Fruit fly (Drosophila melanogaster): ENCODE measurements around the gene wol.

Gene wol

DNA sequence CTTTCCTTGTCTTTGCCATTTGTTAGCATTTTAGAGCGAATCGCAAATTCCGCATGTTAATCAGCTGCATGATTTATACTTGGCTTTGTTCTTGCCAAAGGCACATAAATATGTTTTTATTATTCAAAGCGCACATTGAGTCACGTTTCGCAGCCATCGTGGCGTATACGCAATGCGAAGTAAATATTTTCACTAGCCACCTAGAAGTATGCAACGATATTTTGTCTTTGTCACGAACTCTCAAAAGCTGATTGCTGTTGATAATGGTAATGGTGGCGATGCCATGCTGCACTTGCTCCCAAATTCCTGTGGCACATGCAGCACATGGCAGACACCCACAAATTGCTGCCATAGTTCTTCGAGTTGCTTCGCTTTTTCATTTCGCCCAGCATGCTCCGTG lies 31.9 kb upstream of the wol start (continued):
- TF ChIP-seq Mrtf (GFP tag; IDR thresholded peaks at IDR 0.05) (0 out of 3 replicates have a peak, but pooled peaks have one; percentile 19), ci (GFP tag; IDR thresholded peaks at IDR 0.05) (peak; percentile 74; the same call in 2 of the 3 replicates), CG32532 (GFP tag; IDR thresholded peaks at IDR 0.05) (0 out of 2 replicates have a peak, but pooled peaks have one; percentile 32), cwo (GFP tag; optimal IDR thresholded peaks at IDR 0.05) (peak; percentile 10), Abd-B (GFP tag; optimal IDR thresholded peaks at IDR 0.05) (no peak), sob (GFP tag; IDR thresholded peaks at IDR 0.05) (0 out of 2 replicates have a peak, but pooled peaks have one; percentile 28), p53 (GFP tag; optimal IDR thresholded peaks at IDR 0.05) (no peak), CG42726 (GFP tag; IDR thresholded peaks at IDR 0.05; ENCODE audit: partially characterized antibody) (peak; percentile 63; the same call in 1 of the 2 replicates), CG6175 (GFP tag; IDR thresholded peaks at IDR 0.05) (peak; percentile 85; the same call in 2 of the 3 replicates), Drgx (GFP tag; IDR thresholded peaks at IDR 0.05) (0 out of 2 replicates have a peak, but pooled peaks have one; percentile 38), CG10366 (GFP tag; IDR thresholded peaks at IDR 0.05) (peak; percentile 20; the same call in 1 of the 2 replicates), CG9609 (GFP tag; optimal IDR thresholded peaks at IDR 0.05) (no peak), CG18764 (GFP tag; optimal IDR thresholded peaks at IDR 0.05) (no peak), CoRest (tag; optimal IDR thresholded peaks at IDR 0.05) (peak; percentile 11), Optix (GFP tag; IDR thresholded peaks at IDR 0.05) (0 out of 3 replicates have a peak, but pooled peaks have one; percentile 24), Rx (GFP tag; IDR thresholded peaks at IDR 0.05) (peak; percentile 40; the same call in 1 of the 2 replicates), CG7372 (GFP tag; IDR thresholded peaks at IDR 0.05) (peak; percentile 99), pita (GFP tag; optimal IDR thresholded peaks at IDR 0.05) (no peak), cg (GFP tag; optimal IDR thresholded peaks at IDR 0.05) (no peak), ken (GFP tag; IDR thresholded peaks at IDR 0.05) (peak; percentile 39; the same call in 1 of the 3 replicates), chinmo (GFP tag; IDR thresholded peaks at IDR 0.05; ENCODE audit: partially characterized antibody) (0 out of 4 replicates have a peak, but pooled peaks have one; percentile 68), repo (GFP tag; optimal IDR thresholded peaks at IDR 0.05) (peak; percentile 8), lov (optimal IDR thresholded peaks at IDR 0.05) (no peak), lov (GFP tag; IDR thresholded peaks at IDR 0.05) (peak; percentile 66; the same call in 1 of the 3 replicates), CG8290 (GFP tag; optimal IDR thresholded peaks at IDR 0.05) (no peak), CG8290 (tag; optimal IDR thresholded peaks at IDR 0.05) (no peak), zfh1 (GFP tag; IDR thresholded peaks at IDR 0.05) (peak; percentile 63; the same call in 2 of the 3 replicates), tap (tag; optimal IDR thresholded peaks at IDR 0.05) (no peak), stc (GFP tag; IDR thresholded peaks at IDR 0.05) (0 out of 2 replicates have a peak, but pooled peaks have one; percentile 15), amos (GFP tag; IDR thresholded peaks at IDR 0.05; ENCODE audit: partially characterized antibody) (no peak), en (GFP tag; optimal IDR thresholded peaks at IDR 0.05) (no peak), CG13287 (GFP tag; IDR thresholded peaks at IDR 0.05; ENCODE audit: partially characterized antibody) (peak; percentile 30; the same call in 1 of the 2 replicates), CG8478 (optimal IDR thresholded peaks at IDR 0.05) (no peak), CG10979 (tag; optimal IDR thresholded peaks at IDR 0.05) (peak; percentile 49), CG6272 (GFP tag; IDR thresholded peaks at IDR 0.05) (0 out of 2 replicates have a peak, but pooled peaks have one; percentile 25), Awh (GFP tag; IDR thresholded peaks at IDR 0.05) (no peak)

dm6 chr2L:8333624-8334023 lies 30.8 kb upstream of the wol start:
- no peak for TF ChIP-seq disco-r (GFP tag; optimal IDR thresholded peaks at IDR 0.05)
- TF ChIP-seq CG7963 (GFP tag; IDR thresholded peaks at IDR 0.05; ENCODE audit: partially characterized antibody), result 0 out of 3 replicates have a peak, but pooled peaks have one; percentile 13
- no peak for TF ChIP-seq emc (GFP tag; optimal IDR thresholded peaks at IDR 0.05)
- TF ChIP-seq CG16813 (GFP tag; IDR thresholded peaks at IDR 0.05; ENCODE audit: partially characterized antibody), result no peak
- TF ChIP-seq CG3726 (GFP tag; IDR thresholded peaks at IDR 0.05), result no peak
- no peak for TF ChIP-seq CG12219 (GFP tag; optimal IDR thresholded peaks at IDR 0.05)
- no peak for TF ChIP-seq CG8478 (optimal IDR thresholded peaks at IDR 0.05)
- TF ChIP-seq Hr39 (optimal IDR thresholded peaks at IDR 0.05), result peak; percentile 75
- peak; percentile 41 for TF ChIP-seq crol (GFP tag; IDR thresholded peaks at IDR 0.05)
- no peak for TF ChIP-seq CG17612 (GFP tag; IDR thresholded peaks at IDR 0.05)
- TF ChIP-seq CG9817 (tag; optimal IDR thresholded peaks at IDR 0.05), result no peak
